Fruit fly (Drosophila melanogaster) whole organism, embryonic: ENCODE results near the gene COX7AL2.

Source experiments
- Asciz ChIP-seq: fragments of 200-800 bp; sonication (Bioruptor generic); optimal IDR thresholded peaks from 2 replicates; lab custom pipeline; 2017; ENCODE audit warnings: missing biosample characterization, mild to moderate bottlenecking, missing genetic modification characterization, missing genetic modification reagents
- Atf6 ChIP-seq: fragments of 200-800 bp; sonication (Bioruptor generic); IDR thresholded peaks from 2 replicates; pipeline ENCODE4 v1.3.6; 2022; ENCODE audit warnings: missing biosample characterization, missing genetic modification characterization
- CG11696 ChIP-seq: fragments of 200-800 bp; sonication (Bioruptor generic); IDR thresholded peaks from 2 replicates; pipeline ENCODE4 v1.3.6; 2022; ENCODE audit warnings: missing biosample characterization, missing genetic modification characterization
- CG12071 ChIP-seq: fragments of 200-800 bp; sonication (Bioruptor generic); optimal IDR thresholded peaks from 3 replicates; lab custom pipeline; 2018; ENCODE audit warnings: missing biosample characterization, mild to moderate bottlenecking, missing genetic modification characterization
- CG12155 ChIP-seq: fragments of 200-800 bp; sonication (Bioruptor generic); optimal IDR thresholded peaks from 3 replicates; lab custom pipeline; 2016; ENCODE audit warnings: missing biosample characterization, missing genetic modification characterization
- CG1233 ChIP-seq: fragments of 200-800 bp; sonication (Bioruptor generic); optimal IDR thresholded peaks from 4 replicates; lab custom pipeline; 2018; ENCODE audit warnings: missing biosample characterization, mild to moderate bottlenecking, missing genetic modification characterization
- CG12769 ChIP-seq: fragments of 200-800 bp; sonication (Bioruptor generic); optimal IDR thresholded peaks from 2 replicates; lab custom pipeline; 2019; ENCODE audit warnings: missing biosample characterization, mild to moderate bottlenecking, missing genetic modification characterization, moderate library complexity
- CG14860 ChIP-seq: fragments of 200-800 bp; sonication (Bioruptor generic); IDR thresholded peaks from 3 replicates; pipeline ENCODE4 v1.3.6; 2022; ENCODE audit warnings: missing biosample characterization, missing genetic modification characterization; ENCODE audit not compliant: partially characterized antibody
- CG15073 ChIP-seq: fragments of 200-800 bp; sonication (Bioruptor generic); optimal IDR thresholded peaks from 2 replicates; lab custom pipeline; 2016; ENCODE audit warnings: missing biosample characterization, missing genetic modification characterization
- CG15601 ChIP-seq: fragments of 200-800 bp; sonication (Bioruptor generic); optimal IDR thresholded peaks from 3 replicates; lab custom pipeline; 2019; ENCODE audit warnings: missing biosample characterization, mild to moderate bottlenecking, missing genetic modification characterization, moderate library complexity
- CG18619 ChIP-seq: fragments of 200-800 bp; sonication (Bioruptor generic); optimal IDR thresholded peaks from 3 replicates; lab custom pipeline; 2017; ENCODE audit warnings: missing biosample characterization, mild to moderate bottlenecking, missing genetic modification characterization
- CG30403 ChIP-seq: fragments of 200-800 bp; sonication (Bioruptor generic); optimal IDR thresholded peaks from 3 replicates; lab custom pipeline; 2016; ENCODE audit warnings: missing biosample characterization, missing genetic modification characterization
- CG32772 ChIP-seq: fragments of 200-800 bp; sonication (Bioruptor generic); IDR thresholded peaks from 2 replicates; pipeline ENCODE4 v1.3.6; 2022; ENCODE audit warnings: missing biosample characterization, missing genetic modification characterization
- CG3281 ChIP-seq: fragments of 200-800 bp; sonication (Bioruptor generic); optimal IDR thresholded peaks from 3 replicates; lab custom pipeline; 2017; ENCODE audit warnings: missing biosample characterization, mild to moderate bottlenecking, missing genetic modification characterization
- CG34376 ChIP-seq: fragments of 200-800 bp; sonication (Bioruptor generic); optimal IDR thresholded peaks from 2 replicates; lab custom pipeline; 2018; ENCODE audit warnings: missing biosample characterization, mild to moderate bottlenecking, missing genetic modification characterization
- CG3838 ChIP-seq: fragments of 200-800 bp; sonication (Bioruptor generic); optimal IDR thresholded peaks from 3 replicates; lab custom pipeline; 2016; ENCODE audit warnings: missing biosample characterization, missing genetic modification characterization
- CG4328 ChIP-seq: fragments of 200-800 bp; sonication (Bioruptor generic); optimal IDR thresholded peaks from 3 replicates; lab custom pipeline; 2017; ENCODE audit warnings: missing biosample characterization, missing genetic modification reagents, missing genetic modification characterization
- CG4707 ChIP-seq: fragments of 200-800 bp; sonication (Bioruptor generic); optimal IDR thresholded peaks from 2 replicates; lab custom pipeline; 2018; ENCODE audit warnings: missing biosample characterization, mild to moderate bottlenecking, missing genetic modification characterization, moderate library complexity
- CG7372 ChIP-seq: fragments of 200-800 bp; sonication (Bioruptor generic); IDR thresholded peaks from 2 replicates; pipeline ENCODE4 v1.3.6; 2022; ENCODE audit warnings: missing biosample characterization, missing genetic modification characterization
- CG7839 ChIP-seq: fragments of 200-800 bp; sonication (Bioruptor generic); optimal IDR thresholded peaks from 3 replicates; lab custom pipeline; 2018; ENCODE audit warnings: missing biosample characterization, mild to moderate bottlenecking, missing genetic modification characterization, moderate library complexity
- CG8388 ChIP-seq: fragments of 200-800 bp; sonication (Bioruptor generic); optimal IDR thresholded peaks from 2 replicates; lab custom pipeline; 2019; ENCODE audit warnings: missing biosample characterization, mild to moderate bottlenecking, missing genetic modification characterization, moderate library complexity
- CG8478 ChIP-seq: fragments of >200 bp; optimal IDR thresholded peaks from 2 replicates; lab custom pipeline; 2018
- CG9797 ChIP-seq: fragments of 200-800 bp; sonication (Bioruptor generic); optimal IDR thresholded peaks from 3 replicates; lab custom pipeline; 2018; ENCODE audit warnings: missing biosample characterization, mild to moderate bottlenecking, missing genetic modification characterization
- Fer1 ChIP-seq: fragments of 200-800 bp; sonication (Bioruptor generic); optimal IDR thresholded peaks from 2 replicates; lab custom pipeline; 2017; ENCODE audit warnings: missing biosample characterization, mild to moderate bottlenecking, missing genetic modification characterization
- Hr3 ChIP-seq: fragments of 200-800 bp; sonication (Bioruptor generic); optimal IDR thresholded peaks from 3 replicates; lab custom pipeline; 2016; ENCODE audit warnings: missing biosample characterization, missing genetic modification characterization
- Jarid2 ChIP-seq: fragments of 200-800 bp; sonication (Bioruptor generic); optimal IDR thresholded peaks from 3 replicates; lab custom pipeline; 2017; ENCODE audit warnings: mild to moderate bottlenecking, missing biosample characterization, missing genetic modification reagents, missing genetic modification characterization
- MESR4 ChIP-seq: fragments of 200-800 bp; sonication (Bioruptor generic); optimal IDR thresholded peaks from 2 replicates; lab custom pipeline; 2018; ENCODE audit warnings: missing biosample characterization, mild to moderate bottlenecking, missing genetic modification characterization, moderate library complexity
- Mrtf ChIP-seq: fragments of 200-800 bp; sonication (Bioruptor generic); IDR thresholded peaks from 3 replicates; pipeline ENCODE4 v1.3.6; 2022; ENCODE audit warnings: missing biosample characterization, missing genetic modification characterization
- PHDP ChIP-seq: fragments of 200-800 bp; sonication (Bioruptor generic); optimal IDR thresholded peaks from 3 replicates; lab custom pipeline; 2018; ENCODE audit warnings: missing biosample characterization, mild to moderate bottlenecking, missing genetic modification characterization, moderate library complexity
- Sin3A ChIP-seq: fragments of >200 bp; optimal IDR thresholded peaks from 2 replicates; lab custom pipeline; 2018
- Sox102F ChIP-seq: fragments of 200-800 bp; sonication (Bioruptor generic); optimal IDR thresholded peaks from 2 replicates; lab custom pipeline; 2018; ENCODE audit warnings: missing biosample characterization, mild to moderate bottlenecking, missing genetic modification characterization, moderate library complexity
- Spps ChIP-seq: fragments of 200-800 bp; sonication (Bioruptor generic); optimal IDR thresholded peaks from 2 replicates; lab custom pipeline; 2018; ENCODE audit warnings: missing biosample characterization, mild to moderate bottlenecking, missing genetic modification characterization
- Xbp1 ChIP-seq: fragments of 200-800 bp; sonication (Bioruptor generic); optimal IDR thresholded peaks from 3 replicates; lab custom pipeline; 2016; ENCODE audit warnings: missing biosample characterization, mild to moderate bottlenecking, missing genetic modification characterization
- amos ChIP-seq: fragments of 200-800 bp; sonication (Bioruptor generic); IDR thresholded peaks from 2 replicates; pipeline ENCODE4 v1.3.6; 2022; ENCODE audit warnings: missing biosample characterization, missing genetic modification characterization; ENCODE audit not compliant: partially characterized antibody
- crc ChIP-seq: fragments of 200-800 bp; sonication (Bioruptor generic); optimal IDR thresholded peaks from 2 replicates; lab custom pipeline; 2016; ENCODE audit warnings: missing biosample characterization, missing genetic modification characterization
- dati ChIP-seq: fragments of 200-800 bp; sonication (Bioruptor generic); IDR thresholded peaks from 2 replicates; pipeline ENCODE4 v1.3.6; 2022; ENCODE audit warnings: missing biosample characterization, missing genetic modification characterization
- exex ChIP-seq: fragments of 200-800 bp; sonication (Bioruptor generic); optimal IDR thresholded peaks from 4 replicates; lab custom pipeline; 2018; ENCODE audit warnings: missing biosample characterization, mild to moderate bottlenecking, missing genetic modification characterization, moderate library complexity
- fu2 ChIP-seq: fragments of 200-800 bp; sonication (Bioruptor generic); optimal IDR thresholded peaks from 2 replicates; lab custom pipeline; 2016; ENCODE audit warnings: missing biosample characterization, missing genetic modification characterization
- grau ChIP-seq: fragments of 200-800 bp; optimal IDR thresholded peaks from 3 replicates; lab custom pipeline; 2019; ENCODE audit warnings: missing biosample characterization, mild to moderate bottlenecking, missing genetic modification characterization, moderate library complexity
- ham ChIP-seq: fragments of 200-800 bp; sonication (Bioruptor generic); IDR thresholded peaks from 2 replicates; pipeline ENCODE4 v1.3.6; 2022; ENCODE audit warnings: missing biosample characterization, missing genetic modification characterization
- hkb ChIP-seq, 2 experiments: fragments of 200-800 bp in 1 of 2; fragments of >200 bp in 1 of 2; sonication (Bioruptor generic) in 1 of 2; IDR thresholded peaks in 1 of 2; optimal IDR thresholded peaks in 1 of 2; 2 replicates each; pipeline versions ENCODE4 v1.3.6 to Lab custom; 2017 to 2022; ENCODE audit warnings: missing biosample characterization in 1 of 2, missing genetic modification characterization in 1 of 2
- mld ChIP-seq: fragments of 200-800 bp; sonication (Bioruptor generic); IDR thresholded peaks from 3 replicates; pipeline ENCODE4 v1.3.6; 2022; ENCODE audit warnings: missing biosample characterization, missing genetic modification characterization; ENCODE audit not compliant: partially characterized antibody
- tll ChIP-seq, 2 experiments: fragments of 200-800 bp in 1 of 2; fragments of >200 bp in 1 of 2; sonication (Bioruptor generic) in 1 of 2; optimal IDR thresholded peaks; 2 replicates each; lab custom pipeline; 2017 to 2019; ENCODE audit warnings: missing biosample characterization in 2 of 2, missing genetic modification characterization in 2 of 2, mild to moderate bottlenecking in 1 of 2, moderate library complexity in 1 of 2
- tup ChIP-seq: fragments of 200-800 bp; sonication (Bioruptor generic); optimal IDR thresholded peaks from 2 replicates; lab custom pipeline; 2016; ENCODE audit warnings: missing biosample characterization, mild to moderate bottlenecking, missing genetic modification characterization, moderate library complexity
- unpg ChIP-seq: fragments of 200-800 bp; sonication (Bioruptor generic); optimal IDR thresholded peaks from 3 replicates; lab custom pipeline; 2018; ENCODE audit warnings: missing biosample characterization, mild to moderate bottlenecking, missing genetic modification characterization, moderate library complexity
- usp ChIP-seq: fragments of >200 bp; optimal IDR thresholded peaks from 2 replicates; lab custom pipeline; 2017; ENCODE audit warnings: missing biosample characterization, missing genetic modification characterization
- vnd ChIP-seq: fragments of 200-800 bp; sonication (Bioruptor generic); IDR thresholded peaks from 3 replicates; pipeline ENCODE4 v1.3.6; 2022; ENCODE audit warnings: missing biosample characterization, missing genetic modification characterization; ENCODE audit not compliant: partially characterized antibody
- vvl ChIP-seq: fragments of 200-800 bp; sonication (Bioruptor generic); IDR thresholded peaks from 2 replicates; pipeline ENCODE4 v1.3.6; 2022; ENCODE audit warnings: missing biosample characterization, missing genetic modification characterization

COX7AL2 gene

dm6 chr2L:2202018-2202852 lies 4.5 kb upstream of the COX7AL2 start:
- TF ChIP-seq CG11696 (GFP tag; lab: Robert Waterston, UW) (peak; percentile 95), Mrtf (GFP tag; lab: Robert Waterston, UW) (peak; percentile 97), amos (GFP tag; lab: Robert Waterston, UW) (peak; percentile 32; the same call in 1 of the 2 replicates), CG15073 (GFP tag; lab: Kevin White, UChicago) (peak; percentile 90), Sox102F (GFP tag; lab: Kevin White, UChicago) (peak; percentile 100), Xbp1 (GFP tag; lab: Kevin White, UChicago) (peak; percentile 99), PHDP (tag; lab: Kevin White, UChicago) (peak; percentile 98), CG7372 (peak; percentile 96), grau (peak; percentile 97), CG3838 (GFP tag; lab: Kevin White, UChicago) (peak; percentile 93), CG15601 (tag; lab: Kevin White, UChicago) (peak; percentile 99), CG12155 (peak; percentile 93), tll (GFP tag; optimal IDR thresholded peaks at IDR 0.05; lab: Kevin White, UChicago) (peak in 1 of 2 experiments; percentile 90), crc (GFP tag; lab: Kevin White, UChicago) (peak; percentile 96), tup (GFP tag; lab: Kevin White, UChicago) (peak; percentile 94), ham (0 out of 2 replicates have a peak, but pooled peaks have one; percentile 35), CG12769 (tag; lab: Kevin White, UChicago) (peak; percentile 94), MESR4 (GFP tag; lab: Kevin White, UChicago) (peak; percentile 75), Spps (peak; percentile 100), vvl (GFP tag; lab: Robert Waterston, UW) (peak; percentile 100), CG9797 (GFP tag; lab: Kevin White, UChicago) (peak; percentile 72), CG32772 (peak; percentile 99), Sin3A (lab: Kevin White, UChicago) (no peak), CG30403 (peak; percentile 99), CG34376 (GFP tag; lab: Kevin White, UChicago) (no peak), CG14860 (GFP tag; lab: Robert Waterston, UW) (peak; percentile 85), hkb (optimal IDR thresholded peaks at IDR 0.05; lab: Kevin White, UChicago) (no peak), hkb (GFP tag; IDR thresholded peaks at IDR 0.05; lab: Robert Waterston, UW) (peak; percentile 99), dati (GFP tag; lab: Robert Waterston, UW) (peak; percentile 98), fu2 (peak; percentile 75), vnd (GFP tag; lab: Robert Waterston, UW) (peak; percentile 77), Jarid2 (GFP tag; lab: Kevin White, UChicago) (peak; percentile 90), CG7839 (tag; lab: Kevin White, UChicago) (peak; percentile 99), CG3281 (GFP tag; lab: Kevin White, UChicago) (peak; percentile 80), CG4328 (GFP tag; lab: Kevin White, UChicago) (peak; percentile 89), Atf6 (peak; percentile 92), CG18619 (GFP tag; lab: Kevin White, UChicago) (peak; percentile 95), Fer1 (GFP tag; lab: Kevin White, UChicago) (peak; percentile 92), CG8388 (peak; percentile 100), CG12071 (peak; percentile 97), unpg (peak; percentile 99), CG4707 (GFP tag; lab: Kevin White, UChicago) (peak; percentile 98), usp (GFP tag; lab: Kevin White, UChicago) (no peak), CG8478 (lab: Kevin White, UChicago) (peak; percentile 77), Hr3 (GFP tag; lab: Kevin White, UChicago) (peak; percentile 98), exex (tag; lab: Kevin White, UChicago) (peak; percentile 59), CG1233 (GFP tag; lab: Kevin White, UChicago) (peak; percentile 98), mld (GFP tag; lab: Robert Waterston, UW) (peak; percentile 72; the same call in 2 of the 3 replicates), Asciz (GFP tag; lab: Kevin White, UChicago) (peak; percentile 100)
